Fruit fly (Drosophila melanogaster): ENCODE results near the gene CG31407.

The CG31407 gene

dm6 chr3R:10048842-10049527 lies 24.0 kb upstream of the CG31407 start, which contains the start of gene ohgt (continued):
- no peak for TF ChIP-seq CG32772 (GFP tag; IDR thresholded peaks at IDR 0.05)
- no peak for TF ChIP-seq peb (GFP tag; IDR thresholded peaks at IDR 0.05)
- TF ChIP-seq Hr78 (GFP tag; optimal IDR thresholded peaks at IDR 0.05) = no peak
- TF ChIP-seq Hr39 (optimal IDR thresholded peaks at IDR 0.05) = no peak
- TF ChIP-seq CG12299 (tag; optimal IDR thresholded peaks at IDR 0.05) = no peak
- no peak for TF ChIP-seq CG5180 (GFP tag; optimal IDR thresholded peaks at IDR 0.05)
- no peak for TF ChIP-seq ab (GFP tag; optimal IDR thresholded peaks at IDR 0.05)
- no peak for TF ChIP-seq al (GFP tag; IDR thresholded peaks at IDR 0.05)
- TF ChIP-seq sob (GFP tag; IDR thresholded peaks at IDR 0.05) = no peak
- TF ChIP-seq Tbp (GFP tag; optimal IDR thresholded peaks at IDR 0.05) = no peak
- TF ChIP-seq seq (GFP tag; IDR thresholded peaks at IDR 0.05) = no peak
- TF ChIP-seq amos (GFP tag; IDR thresholded peaks at IDR 0.05; ENCODE audit: partially characterized antibody) = peak; percentile 29; the same call in 1 of the 2 replicates
- TF ChIP-seq knrl (GFP tag; IDR thresholded peaks at IDR 0.05; ENCODE audit: partially characterized antibody) = no peak
- no peak for TF ChIP-seq Atf3 (GFP tag; optimal IDR thresholded peaks at IDR 0.05)
- no peak for TF ChIP-seq wor (GFP tag; IDR thresholded peaks at IDR 0.05)
- TF ChIP-seq CG12391 (tag; optimal IDR thresholded peaks at IDR 0.05) = peak; percentile 38
- no peak for TF ChIP-seq tna (GFP tag; IDR thresholded peaks at IDR 0.05; ENCODE audit: partially characterized antibody)
- no peak for TF ChIP-seq CG1602 (GFP tag; optimal IDR thresholded peaks at IDR 0.05)
- TF ChIP-seq sd (tag; optimal IDR thresholded peaks at IDR 0.05) = no peak
- no peak for TF ChIP-seq CG11696 (GFP tag; IDR thresholded peaks at IDR 0.05)
- TF ChIP-seq CrebB (tag; optimal IDR thresholded peaks at IDR 0.05) = no peak
- TF ChIP-seq Camta (GFP tag; optimal IDR thresholded peaks at IDR 0.05) = no peak
- no peak for TF ChIP-seq gt (GFP tag; IDR thresholded peaks at IDR 0.05)
- TF ChIP-seq CG10366 (GFP tag; IDR thresholded peaks at IDR 0.05) = no peak
- peak; percentile 8 for TF ChIP-seq nerfin-1 (tag; optimal IDR thresholded peaks at IDR 0.05)
- no peak for TF ChIP-seq cg (GFP tag; optimal IDR thresholded peaks at IDR 0.05)
- no peak for TF ChIP-seq CG11723 (GFP tag; optimal IDR thresholded peaks at IDR 0.05)
- TF ChIP-seq CG15696 (tag; optimal IDR thresholded peaks at IDR 0.05) = peak; percentile 25
- TF ChIP-seq ro (GFP tag; IDR thresholded peaks at IDR 0.05) = no peak
- TF ChIP-seq sens-2 (GFP tag; IDR thresholded peaks at IDR 0.05) = no peak
- peak; percentile 35 for TF ChIP-seq dmrt11E (tag; optimal IDR thresholded peaks at IDR 0.05)
- TF ChIP-seq Jarid2 (GFP tag; optimal IDR thresholded peaks at IDR 0.05) = no peak
- no peak for TF ChIP-seq ttk (GFP tag; IDR thresholded peaks at IDR 0.05)
- TF ChIP-seq Atf6 (GFP tag; IDR thresholded peaks at IDR 0.05) = no peak
- no peak for TF ChIP-seq CG8944 (GFP tag; optimal IDR thresholded peaks at IDR 0.05)
- peak; percentile 66 for TF ChIP-seq CG8290 (GFP tag; optimal IDR thresholded peaks at IDR 0.05)
- TF ChIP-seq CG8290 (tag; optimal IDR thresholded peaks at IDR 0.05) = peak in 1 of 2 experiments; percentile 82
- no peak for TF ChIP-seq h (optimal IDR thresholded peaks at IDR 0.05)
- no peak; the same call in 2 of the 3 replicates for TF ChIP-seq CG14860 (GFP tag; IDR thresholded peaks at IDR 0.05; ENCODE audit: partially characterized antibody)
- no peak for TF ChIP-seq CG43689 (GFP tag; IDR thresholded peaks at IDR 0.05)
- no peak for TF ChIP-seq CG14441 (GFP tag; IDR thresholded peaks at IDR 0.05)
- TF ChIP-seq Sox102F (GFP tag; optimal IDR thresholded peaks at IDR 0.05) = no peak
- TF ChIP-seq wek (GFP tag; optimal IDR thresholded peaks at IDR 0.05) = no peak
- no peak for TF ChIP-seq CG33213 (GFP tag; optimal IDR thresholded peaks at IDR 0.05)
- TF ChIP-seq CG13296 (GFP tag; optimal IDR thresholded peaks at IDR 0.05) = peak; percentile 36
- no peak for TF ChIP-seq Six4 (GFP tag; optimal IDR thresholded peaks at IDR 0.05)
- no peak for TF ChIP-seq Mrtf (GFP tag; IDR thresholded peaks at IDR 0.05)
- TF ChIP-seq ash1 (GFP tag; optimal IDR thresholded peaks at IDR 0.05) = no peak
- TF ChIP-seq CG15073 (GFP tag; optimal IDR thresholded peaks at IDR 0.05) = no peak
- TF ChIP-seq Chrac-16 (GFP tag; optimal IDR thresholded peaks at IDR 0.05) = no peak
- TF ChIP-seq CG9817 (tag; optimal IDR thresholded peaks at IDR 0.05) = no peak
- TF ChIP-seq zf30C (GFP tag; optimal IDR thresholded peaks at IDR 0.05) = no peak

All from whole organism, embryonic.